Fruit fly (Drosophila melanogaster): ENCODE measurements around the gene Ggamma30A.

The Ggamma30A gene

DNA sequence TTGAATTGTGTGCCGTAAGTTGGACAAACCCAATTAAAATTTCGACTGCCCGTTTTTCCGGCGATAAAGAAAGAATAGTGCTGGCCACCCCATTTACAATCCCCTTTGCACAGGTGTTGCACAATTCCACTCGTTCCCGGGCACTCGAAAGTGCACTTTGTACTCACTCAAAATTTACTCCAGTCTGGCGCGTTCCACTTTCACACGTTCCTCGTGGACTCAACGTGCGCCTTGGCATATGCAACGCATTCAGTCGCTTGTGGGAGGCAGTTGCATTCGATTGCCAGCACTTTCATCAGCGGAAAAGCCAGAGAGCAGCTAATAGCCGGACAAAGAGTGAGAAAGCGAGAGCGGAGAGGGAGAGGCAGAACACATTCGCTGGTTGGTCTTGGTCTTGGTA is at the start of gene Ggamma30A:
Gene Ggamma30A (plus strand): TSS at position 248 of the 400 bp plus-strand sequence.
- TF ChIP-seq Atf6 (GFP tag; IDR thresholded peaks at IDR 0.05) (no peak), Trl (optimal IDR thresholded peaks at IDR 0.05) (peak; percentile 19 to 34), Trl (GFP tag; optimal IDR thresholded peaks at IDR 0.05) (no peak), z (GFP tag; IDR thresholded peaks at IDR 0.05) (peak; percentile 91), pfk (GFP tag; optimal IDR thresholded peaks at IDR 0.05) (peak; percentile 81)

DNA sequence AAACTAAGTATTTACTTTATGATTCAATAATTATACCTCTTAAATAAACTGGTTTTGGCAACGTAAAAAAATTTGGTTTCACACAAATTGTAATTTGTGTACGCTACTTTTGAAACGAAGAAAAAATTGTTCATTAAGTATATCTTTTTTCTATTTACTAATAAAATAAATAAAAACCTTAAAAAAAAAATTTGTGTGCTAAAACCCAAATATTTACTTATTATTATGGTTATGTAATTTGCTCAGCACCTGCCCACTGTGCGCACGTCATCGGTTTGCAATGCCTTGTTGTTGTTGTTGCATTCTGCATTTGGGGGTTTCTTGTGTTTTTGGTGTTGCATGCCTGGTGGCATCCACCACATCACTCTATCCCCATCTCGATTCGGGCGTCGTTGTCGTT is 49.2 kb upstream of the Ggamma30A start:
- TF ChIP-seq knrl (GFP tag; IDR thresholded peaks at IDR 0.05; ENCODE audit: partially characterized antibody) = no peak
- no peak for TF ChIP-seq abd-A (tag; optimal IDR thresholded peaks at IDR 0.05)
- TF ChIP-seq gro (GFP tag; optimal IDR thresholded peaks at IDR 0.05) = no peak
- TF ChIP-seq tll (GFP tag; optimal IDR thresholded peaks at IDR 0.05) = no peak
- no peak for TF ChIP-seq CG18011 (GFP tag; optimal IDR thresholded peaks at IDR 0.05)
- peak; percentile 35; the same call in 1 of the 2 replicates for TF ChIP-seq CG10366 (GFP tag; IDR thresholded peaks at IDR 0.05)
- TF ChIP-seq ara (GFP tag; IDR thresholded peaks at IDR 0.05) = peak; percentile 62; the same call in 1 of the 2 replicates
- no peak for TF ChIP-seq zf30C (GFP tag; optimal IDR thresholded peaks at IDR 0.05)
- no peak for TF ChIP-seq CG6813 (GFP tag; optimal IDR thresholded peaks at IDR 0.05)
- TF ChIP-seq CTCF (GFP tag; optimal IDR thresholded peaks at IDR 0.05) = no peak
- TF ChIP-seq sc (optimal IDR thresholded peaks at IDR 0.05) = no peak
- peak; percentile 56 for TF ChIP-seq sc (GFP tag; optimal IDR thresholded peaks at IDR 0.05)
- no peak for TF ChIP-seq Mes4 (GFP tag; optimal IDR thresholded peaks at IDR 0.05)
- TF ChIP-seq chinmo (GFP tag; IDR thresholded peaks at IDR 0.05; ENCODE audit: partially characterized antibody) = no peak
- TF ChIP-seq Dll (GFP tag; IDR thresholded peaks at IDR 0.05; ENCODE audit: partially characterized antibody) = no peak
- no peak for TF ChIP-seq corto (GFP tag; optimal IDR thresholded peaks at IDR 0.05)
- peak; percentile 25; the same call in 1 of the 2 replicates for TF ChIP-seq ssp (GFP tag; IDR thresholded peaks at IDR 0.05)
- TF ChIP-seq E2f2 (GFP tag; IDR thresholded peaks at IDR 0.05) = peak; percentile 28; the same call in 1 of the 2 replicates
- TF ChIP-seq CrebB (tag; optimal IDR thresholded peaks at IDR 0.05) = no peak
- TF ChIP-seq fu2 (GFP tag; optimal IDR thresholded peaks at IDR 0.05) = no peak
- TF ChIP-seq C15 (GFP tag; IDR thresholded peaks at IDR 0.05) = no peak
- TF ChIP-seq Dip3 (GFP tag; optimal IDR thresholded peaks at IDR 0.05) = no peak
- TF ChIP-seq Poxn (GFP tag; IDR thresholded peaks at IDR 0.05) = no peak
- peak; percentile 23 for TF ChIP-seq Six4 (GFP tag; optimal IDR thresholded peaks at IDR 0.05)
- no peak for TF ChIP-seq CG3065 (GFP tag; optimal IDR thresholded peaks at IDR 0.05)
- TF ChIP-seq CG7271 (tag; optimal IDR thresholded peaks at IDR 0.05) = no peak
- peak; percentile 77 for TF ChIP-seq nmo (GFP tag; optimal IDR thresholded peaks at IDR 0.05)
- no peak for TF ChIP-seq klu (GFP tag; IDR thresholded peaks at IDR 0.05)
- peak; percentile 42 for TF ChIP-seq gsb-n (tag; optimal IDR thresholded peaks at IDR 0.05)
- TF ChIP-seq CG17328 (GFP tag; IDR thresholded peaks at IDR 0.05) = peak; percentile 34; the same call in 1 of the 2 replicates
- no peak for TF ChIP-seq MTF-1 (GFP tag; optimal IDR thresholded peaks at IDR 0.05; ENCODE audit: borderline replicate concordance)
- no peak for TF ChIP-seq ftz-f1 (GFP tag; optimal IDR thresholded peaks at IDR 0.05)
- TF ChIP-seq da (GFP tag; optimal IDR thresholded peaks at IDR 0.05) = no peak
- TF ChIP-seq CG18262 (tag; optimal IDR thresholded peaks at IDR 0.05) = peak; percentile 69
- TF ChIP-seq disco-r (GFP tag; optimal IDR thresholded peaks at IDR 0.05) = no peak
- TF ChIP-seq BtbVII (GFP tag; optimal IDR thresholded peaks at IDR 0.05) = no peak
- peak in 1 of 2 experiments; percentile 65 for TF ChIP-seq Pdp1 (GFP tag; optimal IDR thresholded peaks at IDR 0.05)
- TF ChIP-seq CG4328 (GFP tag; optimal IDR thresholded peaks at IDR 0.05) = no peak
- TF ChIP-seq gcm2 (GFP tag; optimal IDR thresholded peaks at IDR 0.05) = no peak
- peak; percentile 17; the same call in 1 of the 4 replicates for TF ChIP-seq Gug (GFP tag; IDR thresholded peaks at IDR 0.05)
- TF ChIP-seq vnd (GFP tag; IDR thresholded peaks at IDR 0.05; ENCODE audit: partially characterized antibody) = no peak
- TF ChIP-seq fd64A (GFP tag; optimal IDR thresholded peaks at IDR 0.05) = no peak
- no peak for TF ChIP-seq CG1832 (GFP tag; optimal IDR thresholded peaks at IDR 0.05)
- TF ChIP-seq z (GFP tag; IDR thresholded peaks at IDR 0.05) = no peak
- TF ChIP-seq CG1792 (GFP tag; optimal IDR thresholded peaks at IDR 0.05) = no peak
- TF ChIP-seq Dbx (GFP tag; IDR thresholded peaks at IDR 0.05) = no peak
